Fruit fly (Drosophila melanogaster) whole organism, prepupa: ENCODE data around the gene Pdf.
A peak's percentile ranks its signal among the peaks of the same experiment; 100 is the strongest.

Source experiments
- CG10631 ChIP-seq: fragments of 200-800 bp; sonication (Bioruptor generic); optimal IDR thresholded peaks from 2 replicates; lab custom pipeline; 2016; ENCODE audit warnings: missing biosample characterization, missing genetic modification characterization
- CG10669 ChIP-seq: fragments of 200-800 bp; sonication (Bioruptor generic); optimal IDR thresholded peaks from 3 replicates; lab custom pipeline; 2018; ENCODE audit warnings: missing biosample characterization, mild to moderate bottlenecking, missing genetic modification characterization, moderate library complexity
- CG11762 ChIP-seq: fragments of 200-800 bp; sonication (Bioruptor generic); optimal IDR thresholded peaks from 3 replicates; lab custom pipeline; 2016; ENCODE audit warnings: missing biosample characterization, missing genetic modification characterization; ENCODE audit not compliant: insufficient read depth
- CG15336 ChIP-seq: fragments of 200-800 bp; sonication (Bioruptor generic); IDR thresholded peaks from 2 replicates; pipeline ENCODE4 v1.3.6; 2022; ENCODE audit warnings: missing biosample characterization, missing genetic modification characterization
- CG1621 ChIP-seq: fragments of 200-800 bp; sonication (Bioruptor generic); optimal IDR thresholded peaks from 3 replicates; lab custom pipeline; 2018; ENCODE audit warnings: missing biosample characterization, mild to moderate bottlenecking, missing genetic modification characterization
- CG16779 ChIP-seq: fragments of 200-800 bp; sonication (Bioruptor generic); optimal IDR thresholded peaks from 3 replicates; lab custom pipeline; 2017; ENCODE audit warnings: missing biosample characterization, mild to moderate bottlenecking, missing genetic modification characterization
- CG3032 ChIP-seq: fragments of 200-800 bp; optimal IDR thresholded peaks from 2 replicates; lab custom pipeline; 2019; ENCODE audit warnings: missing biosample characterization, mild to moderate bottlenecking, missing genetic modification characterization, moderate library complexity
- CG32006 ChIP-seq: fragments of 200-800 bp; sonication (Bioruptor generic); optimal IDR thresholded peaks from 3 replicates; lab custom pipeline; 2017; ENCODE audit warnings: missing biosample characterization, mild to moderate bottlenecking, missing genetic modification characterization
- CG34406 ChIP-seq: fragments of 200-800 bp; sonication (Bioruptor generic); optimal IDR thresholded peaks from 3 replicates; lab custom pipeline; 2016; ENCODE audit warnings: missing biosample characterization, missing genetic modification characterization
- CG3919 ChIP-seq: fragments of 200-800 bp; sonication (Bioruptor generic); optimal IDR thresholded peaks from 3 replicates; lab custom pipeline; 2016; ENCODE audit warnings: missing biosample characterization, missing genetic modification characterization
- CG4318 ChIP-seq: fragments of 200-800 bp; sonication (Bioruptor generic); optimal IDR thresholded peaks from 3 replicates; lab custom pipeline; 2017; ENCODE audit warnings: missing biosample characterization, mild to moderate bottlenecking, missing genetic modification characterization
- CG6276 ChIP-seq: fragments of 200-800 bp; sonication (Bioruptor generic); optimal IDR thresholded peaks from 2 replicates; lab custom pipeline; 2017; ENCODE audit warnings: missing biosample characterization, mild to moderate bottlenecking, missing genetic modification characterization
- CG6808 ChIP-seq: fragments of 200-800 bp; sonication (Bioruptor generic); optimal IDR thresholded peaks from 3 replicates; lab custom pipeline; 2017; ENCODE audit warnings: missing biosample characterization, missing genetic modification characterization, mild to moderate bottlenecking, moderate library complexity, missing genetic modification reagents
- CG6854 ChIP-seq: fragments of 200-800 bp; sonication (Bioruptor generic); optimal IDR thresholded peaks from 2 replicates; lab custom pipeline; 2017; ENCODE audit warnings: missing biosample characterization, mild to moderate bottlenecking, missing genetic modification characterization
- CG8119 ChIP-seq: fragments of 200-800 bp; sonication (Bioruptor generic); IDR thresholded peaks from 3 replicates; pipeline ENCODE4 v1.3.6; 2022; ENCODE audit warnings: missing biosample characterization, missing genetic modification characterization
- CG8319 ChIP-seq: fragments of 200-800 bp; sonication (Bioruptor generic); optimal IDR thresholded peaks from 3 replicates; lab custom pipeline; 2016; ENCODE audit warnings: missing biosample characterization, missing genetic modification characterization
- CG8632 ChIP-seq: fragments of 200-800 bp; sonication (Bioruptor generic); optimal IDR thresholded peaks from 3 replicates; lab custom pipeline; 2016; ENCODE audit warnings: missing biosample characterization, missing genetic modification characterization
- CG9139 ChIP-seq: fragments of 200-800 bp; sonication (Bioruptor generic); optimal IDR thresholded peaks from 3 replicates; lab custom pipeline; 2017; ENCODE audit warnings: missing biosample characterization, mild to moderate bottlenecking, missing genetic modification characterization
- Eip78C ChIP-seq: fragments of 200-800 bp; sonication (Bioruptor generic); peaks from one replicate; lab custom pipeline; 2016; ENCODE audit warnings: missing biosample characterization, missing genetic modification characterization
- Eip93F ChIP-seq: fragments of 200-800 bp; sonication (Bioruptor generic); optimal IDR thresholded peaks from 2 replicates; lab custom pipeline; 2016; ENCODE audit warnings: missing biosample characterization, mild to moderate bottlenecking, missing genetic modification characterization
- Ets21C ChIP-seq: fragments of 200-800 bp; sonication (Bioruptor generic); optimal IDR thresholded peaks from 3 replicates; lab custom pipeline; 2016; ENCODE audit warnings: missing biosample characterization, missing genetic modification characterization
- Hr4 ChIP-seq: fragments of 200-800 bp; sonication (Bioruptor generic); optimal IDR thresholded peaks from 3 replicates; lab custom pipeline; 2016; ENCODE audit warnings: missing biosample characterization, missing genetic modification characterization
- Smox ChIP-seq: fragments of 200-800 bp; sonication (Bioruptor generic); optimal IDR thresholded peaks from 3 replicates; lab custom pipeline; 2016; ENCODE audit warnings: missing biosample characterization, missing genetic modification characterization
- Sox102F ChIP-seq: fragments of 200-800 bp; sonication (Bioruptor generic); optimal IDR thresholded peaks from 2 replicates; lab custom pipeline; 2016; ENCODE audit warnings: missing biosample characterization, mild to moderate bottlenecking, missing genetic modification characterization
- achi ChIP-seq: fragments of 200-800 bp; sonication (Bioruptor generic); optimal IDR thresholded peaks from 3 replicates; lab custom pipeline; 2016; ENCODE audit warnings: missing biosample characterization, missing genetic modification characterization
- acj6 ChIP-seq: fragments of 200-800 bp; sonication (Bioruptor generic); optimal IDR thresholded peaks from 3 replicates; lab custom pipeline; 2016; ENCODE audit warnings: missing biosample characterization, missing genetic modification characterization
- dsx ChIP-seq: fragments of 200-800 bp; optimal IDR thresholded peaks from 3 replicates; lab custom pipeline; 2019; ENCODE audit warnings: missing biosample characterization, mild to moderate bottlenecking, missing genetic modification characterization, moderate library complexity; ENCODE audit not compliant: poor library complexity, severe bottlenecking
- eg ChIP-seq: fragments of 200-800 bp; sonication (Bioruptor generic); IDR thresholded peaks from 3 replicates; pipeline ENCODE4 v1.3.6; 2022; ENCODE audit warnings: missing biosample characterization, missing genetic modification characterization
- esn ChIP-seq: fragments of 200-800 bp; sonication (Bioruptor generic); optimal IDR thresholded peaks from 2 replicates; lab custom pipeline; 2016; ENCODE audit warnings: missing biosample characterization, mild to moderate bottlenecking, missing genetic modification characterization, moderate library complexity
- fd59A ChIP-seq: fragments of 200-800 bp; sonication (Bioruptor generic); optimal IDR thresholded peaks from 2 replicates; lab custom pipeline; 2017; ENCODE audit warnings: missing biosample characterization, mild to moderate bottlenecking, missing genetic modification characterization, missing genetic modification reagents
- lz ChIP-seq: fragments of 200-800 bp; sonication (Bioruptor generic); optimal IDR thresholded peaks from 3 replicates; lab custom pipeline; 2016; ENCODE audit warnings: missing biosample characterization, missing genetic modification characterization
- pdm3 ChIP-seq: fragments of 200-800 bp; sonication (Bioruptor generic); optimal IDR thresholded peaks from 3 replicates; lab custom pipeline; 2016; ENCODE audit warnings: missing biosample characterization, missing genetic modification characterization
- svp ChIP-seq: fragments of 200-800 bp; sonication (Bioruptor generic); peaks from one replicate; lab custom pipeline; 2016; ENCODE audit warnings: missing biosample characterization, missing genetic modification characterization

The Pdf gene

dm6 chr3R:26433743-26434142, 22.2 kb downstream of the Pdf start:
- no peak for TF ChIP-seq dsx (GFP tag; lab: Kevin White, UChicago)
- TF ChIP-seq fd59A (GFP tag; lab: Kevin White, UChicago): no peak
- no peak for TF ChIP-seq Sox102F (GFP tag; lab: Kevin White, UChicago)
- TF ChIP-seq CG9139 (GFP tag; lab: Kevin White, UChicago): no peak
- no peak for TF ChIP-seq CG11762 (GFP tag; lab: Kevin White, UChicago)
- TF ChIP-seq CG10631 (GFP tag; lab: Kevin White, UChicago): no peak
- no peak for TF ChIP-seq Hr4 (GFP tag; lab: Kevin White, UChicago)
- no peak for TF ChIP-seq pdm3 (GFP tag; lab: Kevin White, UChicago)
- no peak for TF ChIP-seq esn (GFP tag; lab: Kevin White, UChicago)
- TF ChIP-seq CG8632 (GFP tag; lab: Kevin White, UChicago): no peak
- TF ChIP-seq CG8319 (GFP tag; lab: Kevin White, UChicago): no peak

- TF ChIP-seq CG1621 (tag; lab: Kevin White, UChicago): no peak
- peak; percentile 62 for TF ChIP-seq CG32006 (GFP tag; lab: Kevin White, UChicago)
- peak; percentile 22 for TF ChIP-seq CG4318 (GFP tag; lab: Kevin White, UChicago)
- 0 out of 2 replicates have a peak, but pooled peaks have one; percentile 23 for TF ChIP-seq CG15336 (GFP tag; lab: Robert Waterston, UW)
- peak; percentile 79 for TF ChIP-seq Eip78C (GFP tag; lab: Kevin White, UChicago)
- TF ChIP-seq svp (GFP tag; lab: Kevin White, UChicago): peak; percentile 46
- peak; percentile 10 for TF ChIP-seq pdm3 (GFP tag; lab: Kevin White, UChicago)
- peak; percentile 40 for TF ChIP-seq achi (GFP tag; lab: Kevin White, UChicago)
- TF ChIP-seq CG11762 (GFP tag; lab: Kevin White, UChicago): peak; percentile 13
- peak; percentile 7 for TF ChIP-seq CG3032 (tag; lab: Kevin White, UChicago)
- TF ChIP-seq CG6808 (GFP tag; lab: Kevin White, UChicago): no peak
- no peak for TF ChIP-seq CG34406 (GFP tag; lab: Kevin White, UChicago)
- TF ChIP-seq fd59A (GFP tag; lab: Kevin White, UChicago): no peak
- peak; percentile 6 for TF ChIP-seq CG8632 (GFP tag; lab: Kevin White, UChicago)
- TF ChIP-seq Hr4 (GFP tag; lab: Kevin White, UChicago): peak; percentile 42
- no peak for TF ChIP-seq lz (GFP tag; lab: Kevin White, UChicago)
- no peak for TF ChIP-seq Eip93F (GFP tag; lab: Kevin White, UChicago)
- peak; percentile 25; the same call in 1 of the 3 replicates for TF ChIP-seq eg (GFP tag; lab: Robert Waterston, UW)
- no peak for TF ChIP-seq Sox102F (GFP tag; lab: Kevin White, UChicago)
- TF ChIP-seq CG3919 (GFP tag; lab: Kevin White, UChicago): peak; percentile 28
- TF ChIP-seq Ets21C (GFP tag; lab: Kevin White, UChicago): no peak
- peak; percentile 15 for TF ChIP-seq CG6276 (GFP tag; lab: Kevin White, UChicago)
- no peak for TF ChIP-seq dsx (GFP tag; lab: Kevin White, UChicago)
- peak; percentile 3 for TF ChIP-seq acj6 (GFP tag; lab: Kevin White, UChicago)
- TF ChIP-seq CG9139 (GFP tag; lab: Kevin White, UChicago): no peak
- no peak for TF ChIP-seq CG10669 (GFP tag; lab: Kevin White, UChicago)
- TF ChIP-seq CG6854 (GFP tag; lab: Kevin White, UChicago): no peak
- 0 out of 3 replicates have a peak, but pooled peaks have one; percentile 40 for TF ChIP-seq CG8119 (GFP tag; lab: Robert Waterston, UW)
Measured at dm6 chr3R:26432978-26433377, 23.0 kb downstream of the Pdf start.

- TF ChIP-seq Smox (GFP tag; lab: Kevin White, UChicago) (no peak), lz (GFP tag; lab: Kevin White, UChicago) (no peak), CG16779 (tag; lab: Kevin White, UChicago) (no peak), CG1621 (tag; lab: Kevin White, UChicago) (no peak), svp (GFP tag; lab: Kevin White, UChicago) (no peak), Sox102F (GFP tag; lab: Kevin White, UChicago) (no peak), CG4318 (GFP tag; lab: Kevin White, UChicago) (no peak)
Measured at dm6 chr3R:26432526-26432925, 23.4 kb downstream of the Pdf start.
